Fruit fly (Drosophila melanogaster): ENCODE results near the gene PolZ2.

Gene PolZ2

DNA sequence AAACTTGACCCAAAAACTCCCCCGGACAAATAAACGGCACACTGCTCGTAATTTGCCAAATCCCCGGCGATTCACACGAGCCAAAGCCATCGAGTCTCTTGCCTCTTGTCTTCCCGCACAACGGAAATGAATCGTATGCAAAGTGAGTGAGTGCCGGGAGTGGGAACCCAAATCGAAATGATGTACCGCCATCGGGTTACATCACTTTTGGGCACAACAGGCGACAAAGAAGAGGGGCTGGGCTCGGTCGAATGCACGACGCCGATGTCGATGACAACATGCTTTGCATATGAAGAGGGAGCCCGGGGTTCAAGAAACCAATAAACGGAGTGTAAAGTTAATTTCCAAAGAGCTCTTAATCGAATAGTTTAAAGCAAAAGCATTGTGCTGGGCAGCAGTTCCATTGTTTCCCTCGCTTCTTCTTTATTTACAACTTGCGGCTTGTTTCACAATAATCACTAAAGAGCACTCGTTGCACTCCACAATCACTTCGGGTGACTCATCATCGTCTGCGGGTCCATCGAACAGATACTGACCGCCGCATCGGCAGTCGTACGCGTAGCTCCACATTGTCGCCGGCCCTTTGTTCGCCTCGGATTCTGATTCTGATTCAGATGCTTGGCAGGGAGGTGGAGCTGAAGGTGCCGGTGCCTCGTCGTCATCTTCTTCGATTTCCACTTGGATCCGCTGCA lies 33.2 kb downstream of the PolZ2 start (continued):
- no peak for TF ChIP-seq CG8319 (GFP tag; optimal IDR thresholded peaks at IDR 0.05)
- TF ChIP-seq CG8119 (GFP tag; IDR thresholded peaks at IDR 0.05): 0 out of 3 replicates have a peak, but pooled peaks have one; percentile 25
- no peak for TF ChIP-seq dac (GFP tag; optimal IDR thresholded peaks at IDR 0.05)
- TF ChIP-seq OdsH (GFP tag; optimal IDR thresholded peaks at IDR 0.05): no peak
- TF ChIP-seq Sox102F (GFP tag; optimal IDR thresholded peaks at IDR 0.05): no peak
- no peak for TF ChIP-seq eg (GFP tag; IDR thresholded peaks at IDR 0.05)
- peak; percentile 62 for TF ChIP-seq CG1621 (tag; optimal IDR thresholded peaks at IDR 0.05)
- peak; percentile 72 for TF ChIP-seq vri (GFP tag; optimal IDR thresholded peaks at IDR 0.05)
- TF ChIP-seq CG6808 (GFP tag; optimal IDR thresholded peaks at IDR 0.05): peak; percentile 65
- TF ChIP-seq Hr38 (GFP tag; optimal IDR thresholded peaks at IDR 0.05): no peak
- no peak for TF ChIP-seq pdm3 (GFP tag; optimal IDR thresholded peaks at IDR 0.05)
- TF ChIP-seq CG32006 (GFP tag; optimal IDR thresholded peaks at IDR 0.05): no peak
- TF ChIP-seq net (GFP tag; optimal IDR thresholded peaks at IDR 0.05): peak; percentile 6
- no peak for TF ChIP-seq salr (GFP tag; optimal IDR thresholded peaks at IDR 0.05)
- TF ChIP-seq Eip78C (GFP tag): peak; percentile 70
- peak; percentile 69 for TF ChIP-seq CG9139 (GFP tag; optimal IDR thresholded peaks at IDR 0.05)
- no peak for TF ChIP-seq CG31627 (GFP tag; optimal IDR thresholded peaks at IDR 0.05)
- peak; percentile 85 to 86 for TF ChIP-seq ss (GFP tag; optimal IDR thresholded peaks at IDR 0.05)
- peak; percentile 19 for TF ChIP-seq Eip75B (GFP tag; optimal IDR thresholded peaks at IDR 0.05)
- no peak for TF ChIP-seq Lpt (GFP tag; optimal IDR thresholded peaks at IDR 0.05)

DNA sequence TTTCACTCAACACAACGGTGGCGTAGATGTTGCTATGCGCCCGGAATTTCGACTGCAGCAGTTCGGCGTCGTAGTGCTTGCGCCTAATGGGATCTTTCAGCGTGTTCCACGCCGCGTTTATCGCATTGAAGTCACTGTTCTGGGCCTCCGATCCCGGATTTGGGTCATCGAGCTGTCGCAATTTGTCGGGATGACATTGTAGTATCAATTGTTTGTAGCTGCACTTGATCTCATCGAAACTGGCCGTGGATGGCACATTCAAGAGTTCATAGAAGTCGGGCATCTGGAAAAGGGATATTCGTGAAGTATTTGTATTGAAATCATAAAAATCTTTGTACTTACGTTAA lies 33.7 kb downstream of the PolZ2 start:
- TF ChIP-seq CG6808 (GFP tag; optimal IDR thresholded peaks at IDR 0.05): no peak
- peak; percentile 18 for TF ChIP-seq Eip78C (GFP tag)
- no peak for TF ChIP-seq dac (GFP tag; optimal IDR thresholded peaks at IDR 0.05)
- TF ChIP-seq Hr4 (GFP tag; optimal IDR thresholded peaks at IDR 0.05): no peak
- no peak for TF ChIP-seq fkh (GFP tag; optimal IDR thresholded peaks at IDR 0.05)
- TF ChIP-seq achi (GFP tag; optimal IDR thresholded peaks at IDR 0.05): no peak
- TF ChIP-seq dsx (GFP tag; optimal IDR thresholded peaks at IDR 0.05; ENCODE audit: poor library complexity, severe bottlenecking): no peak
- peak; percentile 91 for TF ChIP-seq svp (GFP tag)
- TF ChIP-seq OdsH (GFP tag; optimal IDR thresholded peaks at IDR 0.05): no peak

DNA sequence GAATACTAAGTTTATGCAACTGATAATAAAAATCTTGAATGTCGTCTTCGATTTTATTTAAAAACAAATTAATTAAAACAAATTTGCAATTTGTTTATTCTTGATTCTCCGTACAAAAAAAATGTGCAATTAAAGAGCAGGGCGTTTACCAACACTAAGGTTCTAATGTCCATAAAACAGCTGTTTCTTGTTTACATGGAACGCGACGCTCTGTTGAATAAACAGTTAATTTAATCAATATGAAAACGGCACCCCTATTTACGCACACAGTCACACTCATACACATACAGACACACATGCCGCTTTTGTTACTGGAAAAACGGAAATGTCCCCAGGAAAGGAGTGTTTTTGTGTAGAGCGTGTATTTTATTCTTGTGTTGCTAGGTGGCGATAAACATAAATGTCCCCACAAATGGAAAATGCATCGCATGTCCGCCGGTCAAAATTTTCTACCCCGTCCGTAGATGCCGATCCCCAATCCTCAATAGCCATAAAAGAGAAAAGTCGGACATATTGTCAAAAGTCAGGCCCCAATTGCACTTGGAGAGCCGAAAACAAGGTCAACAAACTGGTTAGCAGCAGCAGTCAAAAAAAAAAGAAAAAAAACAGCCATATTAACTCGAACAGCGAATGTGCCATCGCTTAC lies 34.4 kb downstream of the PolZ2 start:
- TF ChIP-seq Hr39 (GFP tag; optimal IDR thresholded peaks at IDR 0.05) (no peak), CG6854 (GFP tag; optimal IDR thresholded peaks at IDR 0.05) (no peak), fd85E (GFP tag; optimal IDR thresholded peaks at IDR 0.05) (no peak), Sox15 (GFP tag; optimal IDR thresholded peaks at IDR 0.05) (no peak), CG9139 (GFP tag; optimal IDR thresholded peaks at IDR 0.05) (no peak), CG11294 (GFP tag; IDR thresholded peaks at IDR 0.05) (no peak), CG1621 (tag; optimal IDR thresholded peaks at IDR 0.05) (peak; percentile 31), CG16779 (tag; optimal IDR thresholded peaks at IDR 0.05) (peak; percentile 28), CG7368 (GFP tag; optimal IDR thresholded peaks at IDR 0.05) (no peak), Hr4 (GFP tag; optimal IDR thresholded peaks at IDR 0.05) (peak; percentile 29), Lpt (GFP tag; optimal IDR thresholded peaks at IDR 0.05) (no peak), CG10631 (GFP tag; optimal IDR thresholded peaks at IDR 0.05) (no peak), CG31627 (GFP tag; optimal IDR thresholded peaks at IDR 0.05) (no peak), dac (GFP tag; optimal IDR thresholded peaks at IDR 0.05) (no peak), topi (GFP tag; optimal IDR thresholded peaks at IDR 0.05) (peak; percentile 47), net (GFP tag; optimal IDR thresholded peaks at IDR 0.05) (no peak), Met (GFP tag; optimal IDR thresholded peaks at IDR 0.05) (peak; percentile 48), CG6163 (GFP tag; IDR thresholded peaks at IDR 0.05) (no peak), CG6792 (GFP tag; optimal IDR thresholded peaks at IDR 0.05) (peak; percentile 33), CG32006 (GFP tag; optimal IDR thresholded peaks at IDR 0.05) (no peak), CG3032 (tag; optimal IDR thresholded peaks at IDR 0.05) (no peak), pdm3 (GFP tag; optimal IDR thresholded peaks at IDR 0.05) (peak; percentile 18), spab (GFP tag; optimal IDR thresholded peaks at IDR 0.05) (peak; percentile 8), CG10669 (GFP tag; optimal IDR thresholded peaks at IDR 0.05) (peak; percentile 29), Ets96B (tag; optimal IDR thresholded peaks at IDR 0.05) (no peak), Ets21C (GFP tag; optimal IDR thresholded peaks at IDR 0.05) (no peak), Eip93F (GFP tag; optimal IDR thresholded peaks at IDR 0.05) (no peak), CG6276 (GFP tag; optimal IDR thresholded peaks at IDR 0.05) (no peak), esn (GFP tag; optimal IDR thresholded peaks at IDR 0.05) (peak; percentile 34), lz (GFP tag; optimal IDR thresholded peaks at IDR 0.05) (peak; percentile 14), achi (GFP tag; optimal IDR thresholded peaks at IDR 0.05) (peak; percentile 11)

Measured in whole organism, prepupa.